Worm (Caenorhabditis elegans) whole organism, dauer: ENCODE results near the gene C08H9.18.

ENCODE experiments used
- unc-62 ChIP-seq: sonication (generic microtip); optimal IDR thresholded peaks from 2 replicates; lab custom pipeline; 2017; ENCODE audit warnings: missing biosample characterization, missing genetic modification reagents, missing genetic modification characterization

Gene C08H9.18

DNA sequence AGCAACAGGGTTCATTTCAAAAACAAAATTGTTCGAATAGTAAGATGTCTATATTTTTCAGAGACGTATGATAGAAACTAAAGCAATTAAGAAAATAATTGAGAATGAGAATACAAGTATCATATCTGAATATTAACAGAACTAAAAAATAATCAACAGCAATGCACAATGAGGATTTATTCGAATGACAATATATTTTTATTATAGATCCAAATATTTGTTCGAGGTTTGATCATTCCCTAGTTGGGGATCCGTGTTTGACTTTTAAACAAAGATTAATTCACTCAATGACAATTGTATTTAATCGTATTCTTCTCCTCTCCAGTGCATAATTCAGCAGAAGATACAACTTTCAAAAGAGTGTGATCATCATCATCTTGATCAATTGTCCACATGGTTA, at the start of gene C08H9.18:
Gene C08H9.18 (minus strand): TSS at position 101 of the 400 bp plus-strand sequence.
- TF ChIP-seq unc-62 (GFP tag; lab: Kevin White, UChicago) = no peak

DNA sequence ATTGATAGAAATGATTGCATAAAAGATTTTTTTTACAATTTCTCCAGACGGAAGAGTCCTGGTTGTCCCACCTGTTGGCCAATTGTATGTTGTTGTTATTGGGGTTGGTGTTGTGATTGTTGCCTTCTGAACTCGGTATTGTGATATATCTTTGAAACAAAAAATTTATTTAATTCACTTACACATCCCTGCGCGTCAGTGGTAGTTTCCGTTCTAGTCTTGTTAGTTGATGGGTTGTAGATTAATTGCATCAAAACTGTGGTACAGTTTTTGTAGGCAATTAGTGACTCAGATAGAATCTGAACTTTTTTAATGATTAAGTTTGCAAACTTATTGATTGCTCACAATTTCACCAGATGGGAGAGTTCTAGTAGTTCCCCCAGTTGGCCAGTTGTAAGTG, 42.4 kb upstream of the C08H9.18 start:
- TF ChIP-seq unc-62 (GFP tag; lab: Kevin White, UChicago) = no peak

DNA sequence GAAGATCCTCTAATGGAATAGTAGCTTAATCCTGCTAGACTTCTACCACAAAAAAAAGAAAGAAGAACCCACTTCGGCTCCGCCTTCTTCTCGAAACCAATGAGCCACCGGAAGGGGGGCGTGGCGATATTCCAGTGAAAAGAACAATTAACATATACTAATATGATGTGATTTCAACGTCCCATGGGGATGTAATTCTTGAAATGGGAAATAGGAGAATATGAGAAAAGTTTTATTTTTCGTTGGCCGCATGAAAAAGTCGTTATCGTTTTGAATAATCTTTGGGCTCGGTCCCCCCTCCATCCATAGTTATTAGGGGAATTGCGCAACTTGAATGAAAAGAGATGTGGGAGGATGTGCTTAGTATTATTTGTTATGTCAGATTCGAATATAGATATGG, 38.2 kb upstream of the C08H9.18 start, which contains the start of gene unc-4:
Gene unc-4 (minus strand): TSS at position 101 of the 400 bp plus-strand sequence.
- TF ChIP-seq unc-62 (GFP tag; lab: Kevin White, UChicago) = no peak

DNA sequence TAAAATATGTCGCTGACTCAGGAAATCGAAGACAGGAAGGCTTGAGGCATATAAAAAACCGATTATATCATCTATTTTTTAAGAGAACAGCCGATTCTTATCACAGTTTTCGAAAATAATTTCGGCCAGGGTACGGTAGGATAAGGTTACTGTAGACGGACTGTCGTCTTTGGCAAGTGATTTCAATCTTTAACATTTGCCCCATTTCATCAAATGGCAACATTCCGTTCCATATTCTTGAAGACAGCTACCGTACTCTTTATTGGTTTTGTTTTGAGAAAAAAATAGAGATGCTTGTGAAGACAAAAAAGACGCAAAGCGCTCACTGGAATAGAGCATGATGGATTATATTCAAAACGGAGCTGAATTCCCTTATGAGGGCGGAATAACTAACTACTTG, 36.7 kb upstream of the C08H9.18 start:
- no peak for TF ChIP-seq unc-62 (GFP tag; lab: Kevin White, UChicago)

DNA sequence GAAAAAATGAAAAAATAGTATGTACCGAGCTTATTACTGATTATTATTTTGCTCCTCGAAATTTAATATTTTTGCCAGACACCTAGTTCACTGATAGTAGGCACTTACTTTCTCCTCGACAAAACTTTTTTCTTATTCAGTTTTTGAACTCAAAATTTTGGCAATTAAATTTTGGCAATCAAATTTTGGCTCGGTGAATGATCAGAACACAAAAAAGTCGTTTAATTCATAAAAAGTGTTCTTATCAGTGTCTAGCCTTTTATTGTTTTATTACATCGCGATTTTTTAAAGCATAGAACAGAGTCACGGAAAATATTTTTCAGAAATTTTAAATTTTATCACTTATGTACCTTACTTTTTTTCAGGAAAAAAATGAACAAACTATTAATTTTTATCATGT, 33.1 kb upstream of the C08H9.18 start:
- no peak for TF ChIP-seq unc-62 (GFP tag; lab: Kevin White, UChicago)

ce11 chrII:9894435-9894834, 32.4 kb upstream of the C08H9.18 start, which contains the start of gene F26C11.1:
F26C11.1 (plus strand) TSS chrII:9894735.
- no peak for TF ChIP-seq unc-62 (GFP tag; lab: Kevin White, UChicago)

DNA sequence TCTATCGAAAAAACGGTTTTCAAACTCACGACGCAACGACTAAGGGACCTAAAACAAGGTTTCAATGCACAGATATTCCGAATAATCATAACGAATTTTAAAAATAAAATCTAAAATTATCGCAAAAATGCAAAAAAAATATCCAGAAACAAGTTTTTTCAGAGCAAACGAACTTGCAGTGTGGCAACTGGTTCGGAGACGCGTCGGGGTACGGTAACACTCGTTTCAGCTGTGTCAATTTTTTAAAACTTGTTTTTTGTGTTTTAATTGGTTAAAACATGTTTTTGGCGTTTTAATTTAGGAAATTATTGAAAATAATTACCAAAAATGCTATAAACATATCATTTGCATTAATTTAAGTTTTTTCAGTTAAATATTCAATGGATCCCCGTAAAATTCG, 30.4 kb upstream of the C08H9.18 start, which contains the start of gene C08H9.16:
Gene C08H9.16 (plus strand): TSS at position 370 of the 400 bp plus-strand sequence.
- TF ChIP-seq unc-62 (GFP tag; lab: Kevin White, UChicago) = no peak

DNA sequence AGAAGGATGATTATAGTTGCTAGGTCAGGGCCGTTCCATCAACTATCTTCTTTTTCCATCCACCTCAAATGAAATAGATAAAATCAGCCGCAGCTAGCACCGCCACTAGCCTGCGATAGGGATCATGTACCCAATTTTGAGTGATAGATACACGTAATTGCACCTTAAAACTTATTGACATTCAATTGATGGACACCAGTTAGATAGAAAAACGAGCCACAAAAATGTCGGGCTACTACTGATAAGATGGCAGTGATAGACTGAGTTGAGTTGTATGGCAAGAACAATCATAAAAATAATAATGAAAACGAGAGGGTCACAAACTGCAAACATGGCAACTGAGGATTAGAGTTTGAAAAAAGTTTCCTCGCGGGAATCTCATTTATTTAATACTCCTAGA, 29.8 kb upstream of the C08H9.18 start:
- TF ChIP-seq unc-62 (GFP tag; lab: Kevin White, UChicago) = no peak

DNA sequence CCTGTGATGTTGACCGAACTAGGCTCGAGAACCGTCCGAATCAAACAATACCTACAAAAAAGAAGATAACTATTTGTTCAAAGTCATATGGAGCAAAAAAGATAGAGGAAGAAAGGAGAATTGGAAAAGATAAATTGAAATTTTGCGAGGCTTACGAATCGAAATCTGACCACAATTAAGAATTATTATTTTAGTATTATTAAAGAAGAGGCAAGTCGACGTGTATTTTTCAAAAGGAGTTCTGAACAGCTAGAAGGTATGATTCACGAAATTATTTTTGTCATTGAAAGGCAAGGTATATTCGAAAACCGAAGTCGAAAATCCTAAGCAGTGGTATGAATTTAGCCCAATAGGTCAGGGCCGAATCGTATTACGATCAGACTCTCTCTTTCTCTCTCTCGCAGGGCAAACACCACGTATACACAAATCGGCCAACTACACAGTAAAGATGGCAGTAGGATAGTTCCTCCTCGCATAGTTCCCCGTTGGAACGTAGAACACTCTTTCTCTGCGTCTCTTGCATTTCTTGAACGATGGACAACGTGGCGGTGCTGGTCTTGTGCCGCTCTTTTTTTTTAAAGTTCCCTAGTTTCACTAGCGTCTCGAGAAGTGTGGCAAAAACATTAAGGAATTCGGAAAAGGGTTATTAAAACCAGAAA, 29.1 kb upstream of the C08H9.18 start, which contains the start of gene vgln-1:
Gene vgln-1 (minus strand): TSS at position 51 of the 659 bp plus-strand sequence.
- no peak for TF ChIP-seq unc-62 (GFP tag; lab: Kevin White, UChicago)

DNA sequence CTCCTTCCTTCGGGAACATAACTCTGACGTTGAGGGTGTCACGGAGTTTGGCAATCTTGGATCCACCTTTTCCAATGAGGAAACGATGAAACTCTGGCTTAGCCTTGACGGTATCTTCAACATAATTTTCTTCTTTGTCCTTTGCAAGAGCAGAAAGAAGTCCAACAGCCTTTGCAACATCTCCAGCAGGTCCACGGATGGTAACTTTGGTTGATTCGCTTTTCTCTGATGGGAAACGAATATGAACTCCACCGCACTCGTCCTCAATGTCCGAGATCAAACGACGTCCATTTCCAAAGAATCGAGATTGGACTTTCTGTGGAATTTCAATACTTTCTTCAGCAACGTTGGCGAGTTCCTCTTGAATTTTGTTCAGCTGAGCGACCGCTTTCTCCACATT, 26.5 kb upstream of the C08H9.18 start:
- no peak for TF ChIP-seq unc-62 (GFP tag; lab: Kevin White, UChicago)

DNA sequence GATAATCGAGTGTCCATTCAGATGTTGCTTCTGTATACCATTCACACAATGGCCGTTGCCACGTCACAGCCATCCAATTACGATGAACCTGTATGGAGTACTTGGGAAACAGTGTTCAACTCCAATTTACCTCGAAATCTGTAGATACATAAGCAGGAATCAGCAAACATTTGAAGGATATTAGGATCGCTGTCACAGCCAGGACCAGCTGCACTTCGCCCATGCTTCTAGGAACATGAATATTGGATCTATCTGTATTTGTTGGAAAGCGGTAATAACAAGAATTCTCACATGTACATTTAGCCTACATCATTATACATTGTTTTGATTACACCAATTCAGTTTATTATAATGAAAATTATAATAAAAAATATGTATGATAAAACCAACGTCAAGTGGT, 24.2 kb upstream of the C08H9.18 start, which contains the start of gene algn-8:
Gene algn-8 (minus strand): TSS at position 227 of the 400 bp plus-strand sequence.
- TF ChIP-seq unc-62 (GFP tag; lab: Kevin White, UChicago) = no peak

- TF ChIP-seq unc-62 (GFP tag; lab: Kevin White, UChicago) = no peak
These were observed 18.8 kb upstream of the C08H9.18 start, which contains the start of gene C08H9.15 for ce11 chrII:9880826-9881225. C08H9.15 (plus strand) TSS chrII:9881193.

DNA sequence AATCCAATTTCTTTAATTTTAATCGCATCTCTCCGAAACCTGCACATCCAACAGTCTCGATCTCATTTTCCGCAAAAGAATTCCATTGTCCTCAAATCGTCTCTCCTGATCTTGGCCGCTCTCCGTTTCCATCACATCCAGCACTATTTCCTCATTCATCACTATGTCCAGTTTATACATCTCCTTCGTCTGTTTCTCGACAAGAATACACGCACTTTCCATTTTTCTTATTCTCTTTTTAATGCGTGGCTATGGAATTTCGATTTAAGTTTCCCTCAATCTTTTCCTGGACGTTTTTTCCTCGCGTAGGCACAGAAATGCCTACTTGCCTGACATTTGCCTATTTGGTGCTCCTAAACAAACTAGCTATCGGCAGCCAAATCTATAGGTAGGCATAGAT, 17.8 kb upstream of the C08H9.18 start:
- TF ChIP-seq unc-62 (GFP tag; lab: Kevin White, UChicago) = no peak

- TF ChIP-seq unc-62 (GFP tag; lab: Kevin White, UChicago) = no peak
These were observed 12.6 kb upstream of the C08H9.18 start, which contains the start of the genes chil-2 and ctsa-3.2 for ce11 chrII:9874508-9875229. chil-2 (minus strand) TSS chrII:9874608. ctsa-3.2 (plus strand) TSS chrII:9875179.

- no peak for TF ChIP-seq unc-62 (GFP tag; lab: Kevin White, UChicago)
These were observed 10.9 kb upstream of the C08H9.18 start, which contains the start of gene chil-8 for ce11 chrII:9872961-9873360. chil-8 (minus strand) TSS chrII:9873061.

ce11 chrII:9871061-9871460, 9.0 kb upstream of the C08H9.18 start, which contains the start of gene chil-7:
chil-7 (minus strand) TSS chrII:9871172.
- TF ChIP-seq unc-62 (GFP tag; lab: Kevin White, UChicago) = no peak
